Worm (Caenorhabditis elegans) whole organism, L4 larva: ENCODE results near the gene C13A2.10.

ENCODE experiments used
- F26F4.8 ChIP-seq: fragments of 200-800 bp; sonication (Bioruptor generic); conservative IDR thresholded peaks from 2 replicates; pipeline ENCODE4 v1.3.6; 2022; ENCODE audit warnings: missing genetic modification characterization, missing compliant biosample characterization
- T20F7.1 ChIP-seq: fragments of 200-800 bp; sonication (Bioruptor generic); optimal IDR thresholded peaks from 2 replicates; lab custom pipeline; 2018; ENCODE audit warnings: mild to moderate bottlenecking, missing genetic modification characterization, missing compliant biosample characterization
- Y105C5A.15 ChIP-seq: fragments of 200-800 bp; sonication (Bioruptor generic); IDR thresholded peaks from 2 replicates; pipeline ENCODE4 v1.3.6; 2022; ENCODE audit warnings: missing genetic modification characterization, missing compliant biosample characterization
- ZK337.2 ChIP-seq: fragments of 200-800 bp; sonication (Bioruptor generic); IDR thresholded peaks from 2 replicates; pipeline ENCODE4 v1.3.6; 2022; ENCODE audit warnings: missing genetic modification reagents, missing genetic modification characterization, missing compliant biosample characterization
- aha-1 ChIP-seq: fragments of 150-350 bp; peaks from one replicate; lab custom pipeline; 2014; ENCODE audit warnings: missing biosample characterization, missing genetic modification characterization
- ceh-32 ChIP-seq: sonication (generic microtip); optimal IDR thresholded peaks from 2 replicates; lab custom pipeline; 2016; ENCODE audit warnings: mild to moderate bottlenecking, missing genetic modification characterization, missing compliant biosample characterization; ENCODE audit not compliant: poor library complexity
- ceh-62 ChIP-seq: sonication (generic microtip); optimal IDR thresholded peaks from 2 replicates; lab custom pipeline; 2017; ENCODE audit warnings: missing biosample characterization, missing genetic modification characterization
- ces-1 ChIP-seq: fragments of 150-350 bp; sonication (generic microtip); optimal IDR thresholded peaks from 4 replicates; lab custom pipeline; 2014; ENCODE audit warnings: missing biosample characterization, missing genetic modification reagents, missing genetic modification characterization
- dpl-1 ChIP-seq: fragments of 150-350 bp; optimal IDR thresholded peaks from 2 replicates; lab custom pipeline; 2014; ENCODE audit warnings: missing biosample characterization, missing genetic modification reagents, missing genetic modification characterization
- egl-27 ChIP-seq: sonication (generic microtip); optimal IDR thresholded peaks from 3 replicates; lab custom pipeline; 2017; ENCODE audit warnings: missing biosample characterization, missing genetic modification reagents, missing genetic modification characterization
- gei-8 ChIP-seq: fragments of 200-800 bp; sonication (Bioruptor generic); optimal IDR thresholded peaks from 2 replicates; lab custom pipeline; 2018; ENCODE audit warnings: mild to moderate bottlenecking, missing genetic modification characterization, missing compliant biosample characterization
- jun-1 ChIP-seq: fragments of 150-350 bp; optimal IDR thresholded peaks from 2 replicates; lab custom pipeline; 2014; ENCODE audit warnings: missing biosample characterization, missing genetic modification reagents, missing genetic modification characterization
- lim-7 ChIP-seq: fragments of 200-800 bp; sonication (Bioruptor generic); IDR thresholded peaks from 2 replicates; pipeline ENCODE4 v1.3.6; 2022; ENCODE audit warnings: missing genetic modification characterization, missing compliant biosample characterization
- lin-39 ChIP-seq: fragments of 150-350 bp; optimal IDR thresholded peaks from 2 replicates; lab custom pipeline; 2014; ENCODE audit warnings: missing biosample characterization, missing genetic modification reagents, missing genetic modification characterization
- mep-1 ChIP-seq: fragments of 150-350 bp; sonication (generic microtip); optimal IDR thresholded peaks from 3 replicates; lab custom pipeline; 2014; ENCODE audit warnings: missing biosample characterization, missing genetic modification characterization
- mxl-2 ChIP-seq: fragments of 200-800 bp; sonication (Bioruptor generic); conservative IDR thresholded peaks from 2 replicates; pipeline ENCODE4 v1.3.6; 2022; ENCODE audit warnings: missing genetic modification reagents, missing genetic modification characterization, missing compliant biosample characterization
- nhr-11 ChIP-seq: fragments of 150-350 bp; optimal IDR thresholded peaks from 2 replicates; lab custom pipeline; 2014; ENCODE audit warnings: missing biosample characterization, missing genetic modification characterization
- nhr-111 ChIP-seq: fragments of 200-800 bp; sonication (Bioruptor generic); optimal IDR thresholded peaks from 2 replicates; lab custom pipeline; 2018; ENCODE audit warnings: mild to moderate bottlenecking, missing genetic modification characterization, missing compliant biosample characterization
- nhr-237 ChIP-seq: sonication (generic microtip); optimal IDR thresholded peaks from 2 replicates; lab custom pipeline; 2017; ENCODE audit warnings: missing biosample characterization, missing genetic modification characterization
- nhr-28 ChIP-seq: fragments of 150-350 bp; optimal IDR thresholded peaks from 2 replicates; lab custom pipeline; 2014; ENCODE audit warnings: missing biosample characterization, missing genetic modification characterization
- pha-4 ChIP-seq, 2 experiments: fragments of 150-350 bp in 1 of 2; fragments of 200-800 bp in 1 of 2; sonication (Bioruptor generic) in 1 of 2; IDR thresholded peaks in 1 of 2; optimal IDR thresholded peaks in 1 of 2; 2 replicates each; pipeline versions ENCODE4 v1.3.6 to Lab custom; 2014 to 2022; ENCODE audit warnings: missing genetic modification characterization in 2 of 2, missing genetic modification reagents in 2 of 2, missing biosample characterization in 1 of 2, missing compliant biosample characterization in 1 of 2
- php-3 ChIP-seq: fragments of 200-800 bp; sonication (Bioruptor generic); IDR thresholded peaks from 2 replicates; pipeline ENCODE4 v1.3.6; 2022; ENCODE audit warnings: missing genetic modification reagents, missing genetic modification characterization, missing compliant biosample characterization
- saeg-2 ChIP-seq: fragments of 200-800 bp; sonication (Bioruptor generic); IDR thresholded peaks from 2 replicates; pipeline ENCODE4 v1.3.6; 2022; ENCODE audit warnings: missing genetic modification reagents, missing genetic modification characterization, missing compliant biosample characterization
- sdz-12 ChIP-seq: fragments of 200-800 bp; sonication (Bioruptor generic); optimal IDR thresholded peaks from 2 replicates; lab custom pipeline; 2018; ENCODE audit warnings: mild to moderate bottlenecking, missing genetic modification characterization, missing compliant biosample characterization
- skn-1 ChIP-seq: fragments of 150-350 bp; optimal IDR thresholded peaks from 2 replicates; lab custom pipeline; 2014; ENCODE audit warnings: missing biosample characterization, missing genetic modification characterization
- spr-1 ChIP-seq: sonication (generic microtip); optimal IDR thresholded peaks from 2 replicates; lab custom pipeline; 2016; ENCODE audit warnings: mild to moderate bottlenecking, missing genetic modification characterization, missing compliant biosample characterization
- spr-3 ChIP-seq: fragments of 200-800 bp; sonication (Bioruptor generic); optimal IDR thresholded peaks from 2 replicates; lab custom pipeline; 2018; ENCODE audit warnings: mild to moderate bottlenecking, missing genetic modification characterization, missing compliant biosample characterization
- unc-130 ChIP-seq: sonication (generic microtip); optimal IDR thresholded peaks from 2 replicates; lab custom pipeline; 2016; ENCODE audit warnings: missing genetic modification reagents, missing genetic modification characterization, missing compliant biosample characterization
- unc-62 ChIP-seq, 3 experiments: fragments of 150-350 bp in 1 of 3; sonication (generic microtip); optimal IDR thresholded peaks in 2 of 3; peaks in 1 of 3; 1 replicate in 1 of 3; 2 replicates in 2 of 3; lab custom pipeline; 2014 to 2017; ENCODE audit warnings: missing biosample characterization in 3 of 3, missing genetic modification characterization in 3 of 3, missing genetic modification reagents in 3 of 3, missing genotype in 1 of 3
- zfp-2 ChIP-seq: sonication (generic microtip); optimal IDR thresholded peaks from 2 replicates; lab custom pipeline; 2016; ENCODE audit warnings: mild to moderate bottlenecking, missing genetic modification characterization, missing compliant biosample characterization
- zfp-3 ChIP-seq: fragments of 200-800 bp; sonication (Bioruptor generic); conservative IDR thresholded peaks from 2 replicates; pipeline ENCODE4 v1.3.6; 2022; ENCODE audit warnings: missing genetic modification reagents, missing genetic modification characterization, missing compliant biosample characterization
- zip-2 ChIP-seq: fragments of 150-350 bp; optimal IDR thresholded peaks from 2 replicates; lab custom pipeline; 2014; ENCODE audit warnings: missing biosample characterization, missing genetic modification characterization
- ztf-11 ChIP-seq: fragments of 150-350 bp; optimal IDR thresholded peaks from 2 replicates; lab custom pipeline; 2014; ENCODE audit warnings: missing biosample characterization, missing genetic modification characterization
- ztf-7 ChIP-seq: fragments of 150-350 bp; optimal IDR thresholded peaks from 2 replicates; lab custom pipeline; 2014; ENCODE audit warnings: missing biosample characterization, missing genetic modification characterization

C13A2.10 gene

DNA sequence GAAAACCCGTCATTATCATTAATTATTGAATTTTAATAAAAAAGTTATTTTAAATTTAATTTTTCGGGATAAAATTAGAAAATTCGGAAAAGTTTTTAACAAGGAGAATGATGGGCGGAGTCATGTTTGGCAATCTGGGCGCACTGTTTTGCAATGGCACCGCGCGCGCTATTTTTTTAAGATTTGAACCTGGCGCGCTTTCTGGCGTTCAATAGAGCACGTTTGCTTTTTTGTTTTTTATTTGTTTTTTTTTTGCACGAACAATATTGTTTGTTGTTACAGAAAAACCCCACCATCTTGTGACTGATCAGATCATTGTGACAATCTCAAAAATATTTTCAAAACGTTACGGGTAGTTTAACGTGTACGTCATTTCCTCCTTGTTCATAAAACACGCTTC lies 37.8 kb downstream of the C13A2.10 start, which contains the start of gene hyls-1 (continued):
- TF ChIP-seq dpl-1 (GFP tag; lab: Kevin White, UChicago) (peak; percentile 93), spr-3 (GFP tag; lab: Kevin White, UChicago) (no peak), ZK337.2 (GFP tag; lab: Robert Waterston, UW) (no peak), ztf-7 (tag; lab: Kevin White, UChicago) (no peak), unc-130 (GFP tag; lab: Kevin White, UChicago) (peak; percentile 50), unc-62 (GFP tag; optimal IDR thresholded peaks at IDR 0.05 in 1 of 2; lab: Kevin White, UChicago) (peak in 1 of 2 experiments; percentile 92), unc-62 (tag; optimal IDR thresholded peaks at IDR 0.05; lab: Kevin White, UChicago) (no peak), nhr-237 (tag; lab: Kevin White, UChicago) (no peak), mxl-2 (GFP tag; lab: Robert Waterston, UW) (no peak)

ce11 chrV:7237094-7237132 lies 38.0 kb downstream of the C13A2.10 start, which contains the start of gene hpo-9:
Gene hpo-9, minus strand, starts transcription at chrV:7237130.
- TF ChIP-seq jun-1 (tag; lab: Kevin White, UChicago), result no peak
- no peak for TF ChIP-seq pha-4 (GFP tag; IDR thresholded peaks at IDR 0.05; lab: Robert Waterston, UW)
- TF ChIP-seq pha-4 (tag; optimal IDR thresholded peaks at IDR 0.05; lab: Kevin White, UChicago), result no peak
- no peak for TF ChIP-seq gei-8
- no peak for TF ChIP-seq zip-2 (tag; lab: Kevin White, UChicago)
- no peak for TF ChIP-seq ces-1 (GFP tag; lab: Kevin White, UChicago)
- no peak for TF ChIP-seq ceh-62 (tag; lab: Kevin White, UChicago)
- no peak for TF ChIP-seq mep-1 (tag; lab: Kevin White, UChicago)
- TF ChIP-seq lin-39 (tag; lab: Kevin White, UChicago), result no peak

ce11 chrV:7236694-7237093 lies 38.2 kb downstream of the C13A2.10 start:
- TF ChIP-seq zfp-3 (GFP tag; lab: Robert Waterston, UW), result no peak
- peak; percentile 54 for TF ChIP-seq aha-1 (tag; lab: Kevin White, UChicago)
- TF ChIP-seq, all 104 proteins: peak for 1

DNA sequence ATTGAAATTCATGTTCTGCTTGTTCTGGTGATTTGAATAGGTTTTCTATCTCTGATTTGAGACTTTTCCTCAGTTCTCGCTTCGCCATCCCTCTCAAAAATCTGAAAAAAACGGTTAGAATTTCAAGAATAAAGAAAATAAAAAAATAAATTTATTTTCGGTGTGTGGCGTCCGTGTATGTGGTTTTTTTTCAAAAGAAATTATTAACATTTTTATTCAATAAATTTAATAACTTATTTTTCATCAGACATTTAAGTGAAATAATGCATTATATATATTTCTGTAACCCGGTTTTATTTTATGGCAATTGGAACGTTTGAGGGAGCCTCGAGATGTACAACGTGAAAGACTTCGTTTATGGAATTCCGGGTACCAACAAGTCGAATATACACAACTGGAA lies 40.2 kb downstream of the C13A2.10 start, which contains the start of gene C05C8.5:
TSS of gene C05C8.5 (minus strand) at position 101 of the 400 bp plus-strand sequence.
- TF ChIP-seq spr-1 (tag; lab: Kevin White, UChicago), result no peak
- no peak for TF ChIP-seq lim-7
- TF ChIP-seq pha-4 (GFP tag; IDR thresholded peaks at IDR 0.05; lab: Robert Waterston, UW), result no peak
- TF ChIP-seq pha-4 (tag; optimal IDR thresholded peaks at IDR 0.05; lab: Kevin White, UChicago), result no peak
- TF ChIP-seq F26F4.8 (GFP tag; lab: Robert Waterston, UW), result no peak
- TF ChIP-seq saeg-2 (GFP tag; lab: Robert Waterston, UW), result no peak
- no peak for TF ChIP-seq skn-1 (tag; lab: Kevin White, UChicago)
- no peak for TF ChIP-seq jun-1 (tag; lab: Kevin White, UChicago)
- TF ChIP-seq ceh-32 (tag; lab: Kevin White, UChicago), result no peak
- TF ChIP-seq nhr-111 (GFP tag; lab: Kevin White, UChicago), result no peak
- TF ChIP-seq zfp-2 (tag; lab: Kevin White, UChicago), result no peak
- no peak for TF ChIP-seq egl-27
- TF ChIP-seq Y105C5A.15 (GFP tag; lab: Robert Waterston, UW), result no peak
- no peak for TF ChIP-seq unc-130 (GFP tag; lab: Kevin White, UChicago)
- no peak for TF ChIP-seq ceh-62 (tag; lab: Kevin White, UChicago)
- no peak for TF ChIP-seq nhr-28 (tag; lab: Kevin White, UChicago)
- TF ChIP-seq, all 104 proteins: peak for 0

DNA sequence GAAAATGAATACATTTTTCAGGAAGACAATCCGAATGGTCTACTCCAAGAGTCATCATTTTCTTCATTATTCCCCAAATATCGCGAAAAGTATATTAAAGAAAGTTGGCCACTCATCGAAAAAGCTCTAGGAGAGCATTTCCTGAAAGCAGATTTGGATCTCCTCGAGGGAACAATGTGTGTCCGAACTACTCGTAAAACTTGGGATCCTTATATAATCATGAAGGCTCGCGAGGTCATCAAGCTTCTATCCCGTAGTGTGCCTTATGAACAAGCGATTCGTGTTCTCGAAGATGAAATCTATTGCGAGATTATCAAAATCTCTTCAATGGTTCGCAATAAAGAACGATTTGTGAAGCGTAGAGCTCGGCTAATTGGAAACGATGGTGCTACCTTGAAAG lies 43.4 kb downstream of the C13A2.10 start:
- peak; percentile 95 for TF ChIP-seq aha-1 (tag; lab: Kevin White, UChicago)
- TF ChIP-seq Y105C5A.15 (GFP tag; lab: Robert Waterston, UW), result no peak
- TF ChIP-seq T20F7.1 (GFP tag; lab: Kevin White, UChicago), result no peak
- no peak for TF ChIP-seq ztf-11 (tag; lab: Kevin White, UChicago)
- no peak for TF ChIP-seq sdz-12 (GFP tag; lab: Kevin White, UChicago)
- TF ChIP-seq nhr-11 (tag; lab: Kevin White, UChicago), result no peak
- TF ChIP-seq php-3, result no peak
- no peak for TF ChIP-seq ceh-62 (tag; lab: Kevin White, UChicago)
